Worm (Caenorhabditis elegans) whole organism, young adult: ENCODE measurements around the gene srbc-39.

Source experiments
- ccch-3 ChIP-seq: fragments of 200-800 bp; sonication (Bioruptor generic); optimal IDR thresholded peaks from 2 replicates; lab custom pipeline; 2018; ENCODE audit warnings: mild to moderate bottlenecking, missing genetic modification characterization, missing compliant biosample characterization
- ceh-27 ChIP-seq: fragments of 200-800 bp; sonication (Bioruptor generic); optimal IDR thresholded peaks from 2 replicates; lab custom pipeline; 2018; ENCODE audit warnings: mild to moderate bottlenecking, missing genetic modification characterization, moderate library complexity, missing compliant biosample characterization
- lag-1 ChIP-seq: fragments of 200-800 bp; sonication (Bioruptor generic); IDR thresholded peaks from 2 replicates; pipeline ENCODE4 v1.3.6; 2022; ENCODE audit warnings: missing genetic modification reagents, missing genetic modification characterization, missing compliant biosample characterization
- lin-26 ChIP-seq: fragments of 200-800 bp; sonication (Bioruptor generic); IDR thresholded peaks from 2 replicates; pipeline ENCODE4 v1.3.6; 2022; ENCODE audit warnings: missing genetic modification reagents, missing genetic modification characterization, missing compliant biosample characterization
- madf-8 ChIP-seq: fragments of 200-800 bp; sonication (Bioruptor generic); conservative IDR thresholded peaks from 2 replicates; pipeline ENCODE4 v1.3.6; 2022; ENCODE audit warnings: missing genetic modification reagents, missing genetic modification characterization, missing compliant biosample characterization
- rpc-1 ChIP-seq, 2 experiments: fragments of 150-350 bp in 1 of 2; sonication (generic microtip) in 1 of 2; optimal IDR thresholded peaks; 2 replicates each; lab custom pipeline; 2014 to 2018; ENCODE audit warnings: missing biosample characterization in 1 of 2, missing genetic modification characterization in 1 of 2, missing genetic modification reagents in 1 of 2, missing genotype in 1 of 2
- snpc-4 ChIP-seq, 5 experiments: fragments of 150-350 bp in 1 of 5; sonication (generic microtip) in 4 of 5; optimal IDR thresholded peaks; 2 replicates each; lab custom pipeline; 2014 to 2018; ENCODE audit warnings: missing genetic modification characterization in 5 of 5, missing biosample characterization in 3 of 5, antibody characterized with exemption in 2 of 5, mild to moderate bottlenecking in 2 of 5, missing compliant biosample characterization in 2 of 5, missing genotype in 2 of 5, moderate library complexity in 2 of 5, missing genetic modification reagents in 1 of 5
- unc-130 ChIP-seq: sonication (generic microtip); optimal IDR thresholded peaks from 2 replicates; lab custom pipeline; 2016; ENCODE audit warnings: missing genetic modification reagents, missing genetic modification characterization, missing compliant biosample characterization
- unc-62 ChIP-seq: fragments of 150-350 bp; optimal IDR thresholded peaks from 2 replicates; lab custom pipeline; 2014; ENCODE audit warnings: missing biosample characterization, missing genetic modification reagents, missing genetic modification characterization

DNA sequence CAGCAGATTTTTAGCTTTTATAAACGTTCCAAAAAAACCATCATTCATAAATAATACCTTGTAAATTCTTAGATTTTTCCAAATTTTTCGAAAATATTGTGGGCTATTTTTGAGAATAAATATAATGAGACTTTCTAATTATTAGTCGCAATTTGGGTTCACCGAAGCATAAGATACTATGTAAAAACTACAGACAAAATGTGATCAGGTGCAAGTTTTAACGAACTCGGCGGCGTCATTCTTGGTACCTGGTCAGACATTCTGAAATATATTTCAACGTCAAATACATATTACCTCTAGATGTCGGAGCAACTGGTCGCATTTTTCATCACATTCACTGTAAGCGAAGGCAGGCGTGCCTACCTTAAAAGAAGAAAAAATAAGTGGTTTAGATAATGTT is 26.9 kb upstream of the srbc-39 start, which contains the start of gene srx-23:
- TF ChIP-seq ceh-27 (GFP tag; lab: Kevin White, UChicago) (no peak), unc-62 (GFP tag; lab: Kevin White, UChicago) (no peak), unc-130 (GFP tag; lab: Kevin White, UChicago) (no peak), ccch-3 (GFP tag; lab: Kevin White, UChicago) (no peak), lag-1 (GFP tag; lab: Robert Waterston, UW) (no peak), snpc-4 (GFP tag; optimal IDR thresholded peaks at IDR 0.05; lab: Kevin White, UChicago) (no peak), snpc-4 (tag; optimal IDR thresholded peaks at IDR 0.05; lab: Kevin White, UChicago) (no peak), lin-26 (GFP tag; lab: Robert Waterston, UW) (no peak), rpc-1 (optimal IDR thresholded peaks at IDR 0.05; lab: Kevin White, UChicago) (no peak), rpc-1 (tag; optimal IDR thresholded peaks at IDR 0.05; lab: Kevin White, UChicago) (no peak), madf-8 (no peak)
